Worm (Caenorhabditis elegans) whole organism, L3 larva: Measurements from ENCODE around the gene Y39G8B.13.

Experiments
- ZK546.5 ChIP-seq: sonication (generic microtip); optimal IDR thresholded peaks from 2 replicates; lab custom pipeline; 2017; ENCODE audit warnings: missing biosample characterization, missing genetic modification characterization
- ama-1 ChIP-seq: fragments of 150-350 bp; optimal IDR thresholded peaks from 2 replicates; lab custom pipeline; 2018
- ceh-16 ChIP-seq: sonication (generic microtip); optimal IDR thresholded peaks from 2 replicates; lab custom pipeline; 2017; ENCODE audit warnings: missing biosample characterization, missing genetic modification characterization
- ceh-28 ChIP-seq: fragments of 150-350 bp; optimal IDR thresholded peaks from 2 replicates; lab custom pipeline; 2014; ENCODE audit warnings: missing biosample characterization, missing genetic modification reagents, missing genetic modification characterization
- ceh-9 ChIP-seq: sonication (generic microtip); optimal IDR thresholded peaks from 2 replicates; lab custom pipeline; 2018; ENCODE audit warnings: missing biosample characterization, missing genetic modification characterization
- daf-12 ChIP-seq: fragments of 150-350 bp; optimal IDR thresholded peaks from 2 replicates; lab custom pipeline; 2014; ENCODE audit warnings: missing biosample characterization, missing genetic modification reagents, missing genetic modification characterization
- egl-5 ChIP-seq: fragments of 150-350 bp; optimal IDR thresholded peaks from 2 replicates; lab custom pipeline; 2017; ENCODE audit warnings: missing biosample characterization, missing genetic modification reagents, missing genetic modification characterization, inconsistent platforms
- elt-2 ChIP-seq: sonication (generic microtip); optimal IDR thresholded peaks from 2 replicates; lab custom pipeline; 2016; ENCODE audit warnings: missing genetic modification reagents, mild to moderate bottlenecking, missing genetic modification characterization, missing compliant biosample characterization
- elt-3 ChIP-seq, 3 experiments: fragments of 150-350 bp in 1 of 3; sonication (generic microtip) in 2 of 3; optimal IDR thresholded peaks; 2 replicates in 2 of 3; 4 replicates in 1 of 3; lab custom pipeline; 2014 to 2017; ENCODE audit warnings: missing biosample characterization in 3 of 3, missing genetic modification characterization in 3 of 3
- fkh-10 ChIP-seq: sonication (generic microtip); optimal IDR thresholded peaks from 2 replicates; lab custom pipeline; 2017; ENCODE audit warnings: missing biosample characterization, missing genetic modification reagents, missing genetic modification characterization
- fos-1 ChIP-seq: fragments of 150-350 bp; optimal IDR thresholded peaks from 2 replicates; lab custom pipeline; 2014; ENCODE audit warnings: missing biosample characterization, missing genetic modification characterization
- hmg-11 ChIP-seq: sonication (generic microtip); optimal IDR thresholded peaks from 2 replicates; lab custom pipeline; 2016; ENCODE audit warnings: missing genetic modification characterization, missing compliant biosample characterization
- jun-1 ChIP-seq: fragments of 150-350 bp; optimal IDR thresholded peaks from 2 replicates; lab custom pipeline; 2014; ENCODE audit warnings: missing biosample characterization, missing genetic modification reagents, missing genetic modification characterization
- lin-39 ChIP-seq: fragments of 150-350 bp; optimal IDR thresholded peaks from 2 replicates; lab custom pipeline; 2018; ENCODE audit warnings: missing biosample characterization, missing genetic modification reagents, missing genetic modification characterization
- mdl-1 ChIP-seq: fragments of 150-350 bp; optimal IDR thresholded peaks from 2 replicates; lab custom pipeline; 2014; ENCODE audit warnings: missing biosample characterization, missing genetic modification characterization
- mml-1 ChIP-seq: fragments of 150-350 bp; sonication (generic microtip); optimal IDR thresholded peaks from 3 replicates; lab custom pipeline; 2014; ENCODE audit warnings: missing biosample characterization, missing genetic modification characterization
- nfya-1 ChIP-seq: sonication (generic microtip); optimal IDR thresholded peaks from 2 replicates; lab custom pipeline; 2017; ENCODE audit warnings: missing genetic modification characterization, mild to moderate bottlenecking, missing compliant biosample characterization, antibody characterized with exemption, moderate library complexity; ENCODE audit not compliant: insufficient read depth
- nhr-11 ChIP-seq: fragments of 150-350 bp; optimal IDR thresholded peaks from 2 replicates; lab custom pipeline; 2014; ENCODE audit warnings: missing biosample characterization, missing genetic modification characterization
- nhr-12 ChIP-seq: fragments of 150-350 bp; optimal IDR thresholded peaks from 2 replicates; lab custom pipeline; 2014; ENCODE audit warnings: missing biosample characterization, missing genetic modification characterization
- nhr-23 ChIP-seq: fragments of 150-350 bp; optimal IDR thresholded peaks from 2 replicates; lab custom pipeline; 2014; ENCODE audit warnings: missing biosample characterization, missing genetic modification reagents, missing genetic modification characterization
- nhr-237 ChIP-seq: fragments of 150-350 bp; optimal IDR thresholded peaks from 2 replicates; lab custom pipeline; 2014; ENCODE audit warnings: missing biosample characterization, missing genetic modification characterization
- nhr-25 ChIP-seq: sonication (generic microtip); optimal IDR thresholded peaks from 2 replicates; lab custom pipeline; 2017; ENCODE audit warnings: missing biosample characterization, missing genetic modification characterization
- nhr-67 ChIP-seq: fragments of 150-350 bp; optimal IDR thresholded peaks from 2 replicates; lab custom pipeline; 2014; ENCODE audit warnings: missing biosample characterization, missing genetic modification characterization
- nhr-77 ChIP-seq: fragments of 150-350 bp; optimal IDR thresholded peaks from 2 replicates; lab custom pipeline; 2014; ENCODE audit warnings: missing biosample characterization, missing genetic modification characterization
- pha-4 ChIP-seq: fragments of 150-350 bp; optimal IDR thresholded peaks from 2 replicates; lab custom pipeline; 2014; ENCODE audit warnings: missing biosample characterization, missing genetic modification reagents, missing genetic modification characterization
- pqm-1 ChIP-seq: fragments of 150-350 bp; optimal IDR thresholded peaks from 2 replicates; lab custom pipeline; 2017; ENCODE audit warnings: missing biosample characterization, missing genetic modification characterization, inconsistent platforms
- sea-2 ChIP-seq: fragments of 150-350 bp; sonication (generic microtip); optimal IDR thresholded peaks from 4 replicates; lab custom pipeline; 2014; ENCODE audit warnings: missing biosample characterization, missing genetic modification reagents, missing genetic modification characterization
- skn-1 ChIP-seq: fragments of 150-350 bp; optimal IDR thresholded peaks from 2 replicates; lab custom pipeline; 2014; ENCODE audit warnings: missing biosample characterization, missing genetic modification characterization
- snpc-4 ChIP-seq: fragments of 150-350 bp; optimal IDR thresholded peaks from 2 replicates; lab custom pipeline; 2014; ENCODE audit warnings: missing biosample characterization, missing genetic modification characterization
- tbx-2 ChIP-seq: sonication (generic microtip); optimal IDR thresholded peaks from 2 replicates; lab custom pipeline; 2016; ENCODE audit warnings: mild to moderate bottlenecking, missing genetic modification characterization, missing compliant biosample characterization
- zag-1 ChIP-seq: fragments of 150-350 bp; optimal IDR thresholded peaks from 2 replicates; lab custom pipeline; 2014; ENCODE audit warnings: missing biosample characterization, missing genetic modification characterization
- ztf-11 ChIP-seq: fragments of 150-350 bp; optimal IDR thresholded peaks from 2 replicates; lab custom pipeline; 2014; ENCODE audit warnings: missing biosample characterization, missing genetic modification characterization
- ztf-4 ChIP-seq: fragments of 150-350 bp; optimal IDR thresholded peaks from 2 replicates; lab custom pipeline; 2014; ENCODE audit warnings: missing biosample characterization, missing genetic modification characterization

The Y39G8B.13 gene

DNA sequence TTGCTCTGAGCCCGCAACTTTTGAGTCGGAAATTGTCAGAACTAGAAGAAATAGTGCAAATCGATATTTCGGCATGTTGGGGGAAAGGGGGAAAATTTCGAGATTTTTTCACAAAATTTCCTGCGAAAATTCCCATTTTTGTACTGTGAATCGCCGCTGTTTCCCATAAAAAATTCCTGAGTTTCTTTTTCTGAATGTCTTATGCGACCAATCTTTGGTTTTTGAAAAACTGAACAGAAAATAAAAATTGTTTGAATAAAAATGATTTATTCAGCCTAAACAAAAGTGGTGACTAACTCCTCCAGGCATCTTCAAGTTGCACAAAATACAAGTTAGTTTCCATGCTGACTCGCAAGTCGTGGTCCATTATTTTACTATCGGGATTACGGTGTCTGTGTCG lies 16.6 kb downstream of the Y39G8B.13 start, which contains the start of gene W07G1.7:
Gene W07G1.7 (minus strand): TSS at position 101 of the 400 bp plus-strand sequence.
- TF ChIP-seq ceh-9 (tag; lab: Kevin White, UChicago) (no peak), nhr-12 (tag; lab: Kevin White, UChicago) (no peak), ceh-28 (tag; lab: Kevin White, UChicago) (no peak), skn-1 (tag; lab: Kevin White, UChicago) (no peak), nhr-25 (tag; lab: Kevin White, UChicago) (no peak), fos-1 (tag; lab: Kevin White, UChicago) (no peak), pha-4 (no peak)

DNA sequence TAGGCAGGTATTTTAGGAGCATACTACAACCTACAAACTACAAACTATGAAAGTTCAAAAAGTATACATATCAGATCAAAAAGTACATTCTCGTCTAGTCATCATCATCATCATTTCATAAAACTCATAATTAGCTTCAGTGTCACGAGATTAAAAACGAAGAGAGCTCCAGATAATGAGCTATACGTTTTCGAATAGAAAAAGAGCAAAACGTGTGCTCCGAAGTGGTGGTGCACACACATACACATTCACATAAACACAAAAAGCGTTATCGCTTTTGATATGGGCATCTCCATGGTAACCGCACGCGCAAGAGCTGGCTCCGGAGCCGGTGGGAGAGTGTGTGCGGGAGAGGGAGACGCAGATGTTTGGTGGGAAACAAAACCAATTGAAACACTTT lies 18.5 kb downstream of the Y39G8B.13 start:
- TF ChIP-seq elt-3 (tag; optimal IDR thresholded peaks at IDR 0.05; lab: Kevin White, UChicago) (no peak), skn-1 (tag; lab: Kevin White, UChicago) (no peak), lin-39 (no peak), nhr-237 (tag; lab: Kevin White, UChicago) (no peak), pqm-1 (tag; lab: Kevin White, UChicago) (no peak), nhr-23 (no peak), ama-1 (lab: Kevin White, UChicago) (no peak), daf-12 (tag; lab: Kevin White, UChicago) (no peak), jun-1 (no peak), nhr-77 (tag; lab: Kevin White, UChicago) (no peak), ceh-16 (tag; lab: Kevin White, UChicago) (no peak)

DNA sequence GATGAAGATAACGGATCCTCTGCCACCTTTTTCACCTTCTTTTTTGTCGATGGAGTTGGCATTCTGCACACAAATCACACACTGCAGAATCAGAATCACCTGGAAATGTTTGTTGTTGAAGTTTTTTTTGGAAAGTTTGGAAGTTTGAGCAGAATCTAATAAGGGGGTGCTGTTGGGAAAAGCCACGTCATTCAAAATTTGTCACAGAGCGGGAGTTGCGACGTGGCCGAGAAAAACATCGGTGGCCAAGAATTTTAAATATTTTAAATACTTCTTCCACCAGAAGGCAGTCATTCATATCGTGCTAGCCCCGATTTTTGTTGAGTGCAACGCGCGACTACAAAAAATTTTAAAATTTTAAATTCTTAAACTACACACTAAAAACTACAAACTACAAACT lies 20.5 kb downstream of the Y39G8B.13 start, which contains the start of gene rpi-1:
Gene rpi-1 (minus strand): TSS at position 101 of the 400 bp plus-strand sequence.
- TF ChIP-seq zag-1 (tag; lab: Kevin White, UChicago) (no peak), mdl-1 (tag; lab: Kevin White, UChicago) (no peak), nhr-23 (no peak), ztf-4 (tag; lab: Kevin White, UChicago) (no peak), ztf-11 (tag; lab: Kevin White, UChicago) (no peak)

DNA sequence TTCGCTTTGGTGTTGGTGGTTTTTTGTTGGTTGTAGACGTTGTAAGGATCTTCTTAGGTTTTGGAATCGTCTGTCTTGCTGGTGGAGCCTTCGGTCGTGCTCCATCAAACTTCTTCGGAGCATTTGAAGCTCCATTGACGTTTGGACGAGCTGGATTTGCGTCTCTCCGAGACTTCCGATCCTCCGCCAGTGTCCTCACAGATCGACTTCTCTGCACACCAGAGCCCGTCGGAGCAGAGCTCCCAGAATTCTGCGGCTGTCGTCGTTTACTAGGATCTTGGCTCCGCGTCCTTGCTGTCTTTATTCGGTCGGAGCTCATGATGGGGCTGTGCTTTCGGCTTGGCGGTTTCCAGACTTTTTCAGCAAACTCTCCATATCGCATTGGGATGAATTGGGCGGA lies 21.3 kb downstream of the Y39G8B.13 start:
- TF ChIP-seq egl-5 (tag; lab: Kevin White, UChicago) (no peak), nhr-11 (tag; lab: Kevin White, UChicago) (no peak), hmg-11 (tag; lab: Kevin White, UChicago) (no peak), pha-4 (no peak), nhr-12 (tag; lab: Kevin White, UChicago) (no peak), jun-1 (no peak), nhr-23 (no peak), elt-2 (tag; lab: Kevin White, UChicago) (no peak), sea-2 (GFP tag; lab: Kevin White, UChicago) (no peak), ZK546.5 (tag; lab: Kevin White, UChicago) (no peak)

- TF ChIP-seq nhr-77 (tag; lab: Kevin White, UChicago) (no peak), pha-4 (no peak), ztf-4 (tag; lab: Kevin White, UChicago) (no peak), nfya-1 (tag; lab: Kevin White, UChicago) (no peak), tbx-2 (tag; lab: Kevin White, UChicago) (no peak), elt-2 (tag; lab: Kevin White, UChicago) (peak; percentile 62), nhr-67 (tag; lab: Kevin White, UChicago) (no peak), lin-39 (no peak), snpc-4 (no peak), fkh-10 (GFP tag; lab: Kevin White, UChicago) (no peak), ama-1 (lab: Kevin White, UChicago) (no peak), pqm-1 (tag; lab: Kevin White, UChicago) (peak; percentile 1), mml-1 (no peak), ztf-11 (tag; lab: Kevin White, UChicago) (no peak), daf-12 (tag; lab: Kevin White, UChicago) (no peak), nhr-23 (no peak), nhr-11 (tag; lab: Kevin White, UChicago) (no peak), ceh-28 (tag; lab: Kevin White, UChicago) (peak; percentile 5)
Observed at ce11 chrII:13958359-13958758, 24.5 kb downstream of the Y39G8B.13 start.
